Worm (Caenorhabditis elegans) whole organism, early embryonic: ENCODE results near the gene mfsd-6.

Experiments used
- B0310.2 ChIP-seq: sonication (generic microtip); optimal IDR thresholded peaks from 2 replicates; lab custom pipeline; 2016; ENCODE audit warnings: mild to moderate bottlenecking, missing genetic modification characterization, missing compliant biosample characterization
- F13C5.2 ChIP-seq: sonication (generic microtip); optimal IDR thresholded peaks from 2 replicates; lab custom pipeline; 2017; ENCODE audit warnings: mild to moderate bottlenecking, missing genetic modification characterization, inconsistent platforms, missing compliant biosample characterization
- ama-1 ChIP-seq: fragments of 150-350 bp; optimal IDR thresholded peaks from 2 replicates; lab custom pipeline; 2014
- ceh-13 ChIP-seq: fragments of 200-800 bp; sonication (Bioruptor generic); optimal IDR thresholded peaks from 2 replicates; lab custom pipeline; 2018; ENCODE audit warnings: mild to moderate bottlenecking, missing genetic modification characterization, missing compliant biosample characterization
- ceh-36 ChIP-seq: sonication (generic microtip); optimal IDR thresholded peaks from 2 replicates; lab custom pipeline; 2016; ENCODE audit warnings: missing genetic modification characterization, inconsistent platforms, missing compliant biosample characterization
- ets-7 ChIP-seq: sonication (generic microtip); optimal IDR thresholded peaks from 2 replicates; lab custom pipeline; 2016; ENCODE audit warnings: missing genotype, missing genetic modification characterization, missing compliant biosample characterization
- flt-1 ChIP-seq: fragments of 200-800 bp; sonication (Bioruptor generic); IDR thresholded peaks from 2 replicates; pipeline ENCODE4 v1.3.6; 2022; ENCODE audit warnings: missing genetic modification characterization, missing compliant biosample characterization
- hmbx-1 ChIP-seq: sonication (generic microtip); optimal IDR thresholded peaks from 2 replicates; lab custom pipeline; 2016; ENCODE audit warnings: mild to moderate bottlenecking, missing genetic modification characterization, missing compliant biosample characterization
- hmg-4 ChIP-seq: fragments of 200-800 bp; sonication (Bioruptor generic); optimal IDR thresholded peaks from 2 replicates; lab custom pipeline; 2018; ENCODE audit warnings: mild to moderate bottlenecking, missing genetic modification characterization, missing compliant biosample characterization
- pes-1 ChIP-seq: fragments of 200-800 bp; sonication (Bioruptor generic); IDR thresholded peaks from 2 replicates; pipeline ENCODE4 v1.3.6; 2022; ENCODE audit warnings: missing genetic modification reagents, missing genetic modification characterization, missing compliant biosample characterization
- scrt-1 ChIP-seq: fragments of 200-800 bp; sonication (Bioruptor generic); IDR thresholded peaks from 2 replicates; pipeline ENCODE4 v1.3.6; 2022; ENCODE audit warnings: missing genetic modification characterization, missing compliant biosample characterization
- sea-1 ChIP-seq: fragments of 200-800 bp; sonication (Bioruptor generic); conservative IDR thresholded peaks from 2 replicates; pipeline ENCODE4 v1.3.6; 2022; ENCODE audit warnings: missing genetic modification characterization, missing compliant biosample characterization
- tbx-37 ChIP-seq: fragments of 200-800 bp; sonication (Bioruptor generic); conservative IDR thresholded peaks from 2 replicates; pipeline ENCODE4 v1.3.6; 2022; ENCODE audit warnings: missing genetic modification reagents, missing genetic modification characterization, missing compliant biosample characterization

DNA sequence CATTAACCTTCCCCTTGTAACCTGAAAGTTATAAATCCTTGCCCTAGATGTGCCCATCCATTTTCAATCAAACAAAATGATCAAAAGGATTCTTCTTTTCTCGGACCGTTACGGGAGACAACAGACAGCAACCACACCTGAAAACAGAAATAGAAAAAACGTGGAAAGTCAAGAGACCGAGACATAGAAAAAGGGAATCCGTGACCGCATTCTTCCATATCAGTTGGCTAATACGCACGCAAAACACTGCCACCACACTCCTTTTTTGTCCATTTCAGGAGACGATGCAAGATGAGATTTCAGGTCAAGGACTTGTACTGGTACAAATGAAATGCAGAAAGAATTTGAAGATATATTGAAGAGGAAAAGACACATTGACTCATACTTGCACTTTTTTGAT lies 39.1 kb upstream of the mfsd-6 start:
- TF ChIP-seq ama-1 (lab: Kevin White, UChicago), result no peak
- no peak for TF ChIP-seq ceh-36
- TF ChIP-seq hmbx-1 (tag; lab: Kevin White, UChicago), result no peak
- TF ChIP-seq B0310.2 (tag; lab: Kevin White, UChicago), result no peak
- no peak for TF ChIP-seq ets-7
- no peak for TF ChIP-seq sea-1
- TF ChIP-seq flt-1 (GFP tag; lab: Robert Waterston, UW), result no peak
- no peak for TF ChIP-seq ceh-13 (GFP tag; lab: Kevin White, UChicago)
- no peak for TF ChIP-seq F13C5.2 (tag; lab: Kevin White, UChicago)
- TF ChIP-seq pes-1 (GFP tag; lab: Robert Waterston, UW), result no peak
- no peak for TF ChIP-seq hmg-4 (GFP tag; lab: Kevin White, UChicago)
- TF ChIP-seq tbx-37 (GFP tag; lab: Robert Waterston, UW), result no peak
- no peak for TF ChIP-seq scrt-1
